Worm (Caenorhabditis elegans) whole organism, L2 larva: ENCODE results near the gene spin-3.
A peak's percentile ranks its signal among the peaks of the same experiment; 100 is the strongest.

Experiments
- C34F6.9 ChIP-seq: fragments of 150-350 bp; optimal IDR thresholded peaks from 2 replicates; lab custom pipeline; 2014; ENCODE audit warnings: missing biosample characterization, missing genetic modification characterization
- F13H6.1 ChIP-seq: sonication (generic microtip); optimal IDR thresholded peaks from 2 replicates; lab custom pipeline; 2016; ENCODE audit warnings: missing genetic modification characterization, missing compliant biosample characterization
- R02D3.7 ChIP-seq: fragments of 150-350 bp; optimal IDR thresholded peaks from 2 replicates; lab custom pipeline; 2014; ENCODE audit warnings: missing biosample characterization, missing genetic modification characterization
- Y55F3AM.14 ChIP-seq: fragments of 200-800 bp; sonication (Bioruptor generic); optimal IDR thresholded peaks from 2 replicates; lab custom pipeline; 2018; ENCODE audit warnings: mild to moderate bottlenecking, missing genetic modification characterization, missing compliant biosample characterization
- ZK546.5 ChIP-seq: sonication (generic microtip); optimal IDR thresholded peaks from 2 replicates; lab custom pipeline; 2017; ENCODE audit warnings: missing biosample characterization, missing genetic modification characterization
- alr-1 ChIP-seq: fragments of 150-350 bp; optimal IDR thresholded peaks from 2 replicates; lab custom pipeline; 2014; ENCODE audit warnings: missing biosample characterization, missing genetic modification characterization
- aly-2 ChIP-seq: fragments of 150-350 bp; optimal IDR thresholded peaks from 2 replicates; lab custom pipeline; 2014; ENCODE audit warnings: missing biosample characterization, missing genetic modification characterization
- ama-1 ChIP-seq: fragments of 150-350 bp; optimal IDR thresholded peaks from 2 replicates; lab custom pipeline; 2018; ENCODE audit warnings: inconsistent platforms
- blmp-1 ChIP-seq: sonication (generic microtip); optimal IDR thresholded peaks from 2 replicates; lab custom pipeline; 2017; ENCODE audit warnings: missing genetic modification characterization, mild to moderate bottlenecking, missing compliant biosample characterization, antibody characterized with exemption, moderate library complexity; ENCODE audit not compliant: insufficient read depth
- ceh-16 ChIP-seq: fragments of 150-350 bp; optimal IDR thresholded peaks from 2 replicates; lab custom pipeline; 2014; ENCODE audit warnings: missing biosample characterization, missing genetic modification characterization
- ceh-82 ChIP-seq: fragments of 150-350 bp; optimal IDR thresholded peaks from 2 replicates; lab custom pipeline; 2014; ENCODE audit warnings: missing biosample characterization, missing genetic modification characterization
- crh-2 ChIP-seq: sonication (generic microtip); optimal IDR thresholded peaks from 2 replicates; lab custom pipeline; 2017; ENCODE audit warnings: missing biosample characterization, missing genetic modification characterization
- dmd-4 ChIP-seq: sonication (generic microtip); optimal IDR thresholded peaks from 2 replicates; lab custom pipeline; 2017; ENCODE audit warnings: missing biosample characterization, missing genetic modification characterization
- egl-27 ChIP-seq: sonication (generic microtip); optimal IDR thresholded peaks from 3 replicates; lab custom pipeline; 2017; ENCODE audit warnings: missing biosample characterization, missing genetic modification reagents, missing genetic modification characterization
- elt-1 ChIP-seq: fragments of 150-350 bp; optimal IDR thresholded peaks from 2 replicates; lab custom pipeline; 2014; ENCODE audit warnings: missing biosample characterization, missing genetic modification characterization
- elt-3 ChIP-seq: sonication (generic microtip); optimal IDR thresholded peaks from 2 replicates; lab custom pipeline; 2017; ENCODE audit warnings: missing biosample characterization, missing genetic modification characterization
- fos-1 ChIP-seq: fragments of 150-350 bp; optimal IDR thresholded peaks from 2 replicates; lab custom pipeline; 2014; ENCODE audit warnings: missing biosample characterization, missing genetic modification characterization
- gmeb-1 ChIP-seq: fragments of 150-350 bp; optimal IDR thresholded peaks from 2 replicates; lab custom pipeline; 2014; ENCODE audit warnings: missing biosample characterization, missing genetic modification characterization
- lin-11 ChIP-seq: fragments of 150-350 bp; sonication (generic microtip); optimal IDR thresholded peaks from 2 replicates; lab custom pipeline; 2014; ENCODE audit warnings: missing biosample characterization, missing genetic modification characterization, inconsistent platforms, mixed read lengths
- lin-13 ChIP-seq: fragments of 150-350 bp; optimal IDR thresholded peaks from 2 replicates; lab custom pipeline; 2014; ENCODE audit warnings: missing biosample characterization, missing genetic modification reagents, missing genetic modification characterization
- lin-39 ChIP-seq: fragments of 150-350 bp; optimal IDR thresholded peaks from 2 replicates; lab custom pipeline; 2014; ENCODE audit warnings: missing biosample characterization, missing genetic modification reagents, missing genetic modification characterization
- lsy-2 ChIP-seq, 2 experiments: fragments of 150-350 bp in 1 of 2; sonication (generic microtip) in 1 of 2; optimal IDR thresholded peaks; 2 replicates each; lab custom pipeline; 2014 to 2017; ENCODE audit warnings: missing biosample characterization in 2 of 2, missing genetic modification characterization in 2 of 2
- mab-5 ChIP-seq: fragments of 150-350 bp; optimal IDR thresholded peaks from 2 replicates; lab custom pipeline; 2014; ENCODE audit warnings: missing biosample characterization, missing genetic modification characterization
- mbf-1 ChIP-seq: sonication (generic microtip); optimal IDR thresholded peaks from 2 replicates; lab custom pipeline; 2017; ENCODE audit warnings: missing biosample characterization, missing genetic modification characterization
- mdl-1 ChIP-seq, 2 experiments: fragments of 150-350 bp in 1 of 2; sonication (generic microtip) in 1 of 2; optimal IDR thresholded peaks; 2 replicates each; lab custom pipeline; 2017; ENCODE audit warnings: missing biosample characterization in 2 of 2, missing genetic modification characterization in 2 of 2
- nhr-10 ChIP-seq: sonication (generic microtip); optimal IDR thresholded peaks from 2 replicates; lab custom pipeline; 2017; ENCODE audit warnings: missing biosample characterization, missing genetic modification characterization
- nhr-11 ChIP-seq: fragments of 150-350 bp; optimal IDR thresholded peaks from 2 replicates; lab custom pipeline; 2014; ENCODE audit warnings: missing biosample characterization, missing genetic modification characterization
- nhr-12 ChIP-seq: fragments of 150-350 bp; optimal IDR thresholded peaks from 2 replicates; lab custom pipeline; 2014; ENCODE audit warnings: missing biosample characterization, missing genetic modification characterization
- nhr-129 ChIP-seq: fragments of 150-350 bp; optimal IDR thresholded peaks from 2 replicates; lab custom pipeline; 2014; ENCODE audit warnings: missing biosample characterization, missing genetic modification characterization
- nhr-21 ChIP-seq: fragments of 150-350 bp; optimal IDR thresholded peaks from 2 replicates; lab custom pipeline; 2014; ENCODE audit warnings: missing biosample characterization, missing genetic modification characterization
- nhr-23 ChIP-seq: fragments of 150-350 bp; optimal IDR thresholded peaks from 2 replicates; lab custom pipeline; 2014; ENCODE audit warnings: missing biosample characterization, missing genetic modification reagents, missing genetic modification characterization
- nhr-237 ChIP-seq: fragments of 150-350 bp; optimal IDR thresholded peaks from 2 replicates; lab custom pipeline; 2014; ENCODE audit warnings: missing biosample characterization, missing genetic modification characterization
- nhr-25 ChIP-seq: fragments of 150-350 bp; sonication (generic microtip); optimal IDR thresholded peaks from 3 replicates; lab custom pipeline; 2014; ENCODE audit warnings: missing biosample characterization, missing genetic modification characterization
- nhr-6 ChIP-seq: fragments of 150-350 bp; optimal IDR thresholded peaks from 2 replicates; lab custom pipeline; 2014; ENCODE audit warnings: missing biosample characterization, missing genetic modification characterization
- nhr-77 ChIP-seq: fragments of 150-350 bp; optimal IDR thresholded peaks from 2 replicates; lab custom pipeline; 2014; ENCODE audit warnings: missing biosample characterization, missing genetic modification characterization
- peb-1 ChIP-seq: fragments of 150-350 bp; optimal IDR thresholded peaks from 2 replicates; lab custom pipeline; 2014; ENCODE audit warnings: missing biosample characterization, missing genetic modification characterization
- sem-4 ChIP-seq: fragments of 150-350 bp; optimal IDR thresholded peaks from 2 replicates; lab custom pipeline; 2014; ENCODE audit warnings: missing biosample characterization, missing genetic modification reagents, missing genetic modification characterization
- skn-1 ChIP-seq: sonication (generic microtip); optimal IDR thresholded peaks from 2 replicates; lab custom pipeline; 2017; ENCODE audit warnings: missing biosample characterization, missing genetic modification characterization
- sma-3 ChIP-seq: sonication (generic microtip); optimal IDR thresholded peaks from 2 replicates; lab custom pipeline; 2016; ENCODE audit warnings: missing genetic modification reagents, missing genetic modification characterization, missing compliant biosample characterization
- sma-9 ChIP-seq, 2 experiments: fragments of 150-350 bp in 1 of 2; sonication (generic microtip) in 1 of 2; optimal IDR thresholded peaks; 2 replicates each; lab custom pipeline; 2014 to 2016; ENCODE audit warnings: missing genetic modification characterization in 2 of 2, mild to moderate bottlenecking in 1 of 2, missing biosample characterization in 1 of 2, missing compliant biosample characterization in 1 of 2, missing genetic modification reagents in 1 of 2, moderate library complexity in 1 of 2
- snpc-4 ChIP-seq: fragments of 150-350 bp; optimal IDR thresholded peaks from 2 replicates; lab custom pipeline; 2014; ENCODE audit warnings: missing biosample characterization, missing genetic modification characterization
- unc-39 ChIP-seq: fragments of 150-350 bp; optimal IDR thresholded peaks from 2 replicates; lab custom pipeline; 2014; ENCODE audit warnings: missing biosample characterization, missing genetic modification characterization
- unc-55 ChIP-seq: fragments of 150-350 bp; sonication (generic microtip); optimal IDR thresholded peaks from 3 replicates; lab custom pipeline; 2014; ENCODE audit warnings: missing biosample characterization, missing genetic modification reagents, missing genetic modification characterization
- unc-62 ChIP-seq: fragments of 150-350 bp; optimal IDR thresholded peaks from 2 replicates; lab custom pipeline; 2014; ENCODE audit warnings: missing biosample characterization, missing genetic modification reagents, missing genetic modification characterization
- zag-1 ChIP-seq: fragments of 150-350 bp; optimal IDR thresholded peaks from 2 replicates; lab custom pipeline; 2014; ENCODE audit warnings: missing biosample characterization, missing genetic modification characterization
- ztf-1 ChIP-seq: fragments of 200-800 bp; sonication (Bioruptor generic); conservative IDR thresholded peaks from 2 replicates; pipeline ENCODE4 v1.3.6; 2022; ENCODE audit warnings: missing genetic modification characterization, missing compliant biosample characterization
- ztf-11 ChIP-seq: sonication (generic microtip); optimal IDR thresholded peaks from 2 replicates; lab custom pipeline; 2017; ENCODE audit warnings: missing biosample characterization, missing genetic modification characterization
- ztf-4 ChIP-seq: fragments of 150-350 bp; optimal IDR thresholded peaks from 2 replicates; lab custom pipeline; 2014; ENCODE audit warnings: missing biosample characterization, missing genetic modification characterization

spin-3 gene

DNA sequence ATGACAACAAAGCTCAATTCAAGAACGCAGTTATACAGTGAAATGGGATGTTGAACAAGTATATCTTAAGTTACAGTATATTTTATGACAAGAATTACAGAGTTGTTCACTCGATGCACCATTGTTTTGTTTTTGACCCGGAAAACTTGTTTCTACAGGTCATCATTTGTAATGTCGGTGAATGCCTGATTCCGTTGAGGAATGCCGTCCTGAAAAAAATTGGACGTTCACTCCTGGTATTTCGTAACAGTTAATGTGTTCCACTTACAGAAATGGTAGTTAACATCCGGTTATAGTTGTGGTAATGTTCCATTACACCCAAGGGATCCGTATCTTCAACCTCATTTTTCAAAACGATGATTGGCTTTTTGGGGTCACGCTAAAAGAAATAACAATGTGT is 13.7 kb upstream of the spin-3 start:
- TF ChIP-seq sma-9 (GFP tag; optimal IDR thresholded peaks at IDR 0.05; lab: Kevin White, UChicago), result peak; percentile 13
- no peak for TF ChIP-seq sma-9 (tag; optimal IDR thresholded peaks at IDR 0.05; lab: Kevin White, UChicago)
- TF ChIP-seq zag-1, result no peak
- no peak for TF ChIP-seq lin-39 (tag; lab: Kevin White, UChicago)
- TF ChIP-seq, all 48 proteins: peak for 1

ce11 chrX:13119900-13120299 is 10.1 kb upstream of the spin-3 start:
- peak; percentile 64 for TF ChIP-seq ceh-16 (tag; lab: Kevin White, UChicago)
- peak; percentile 23 for TF ChIP-seq nhr-129 (tag; lab: Kevin White, UChicago)
- peak; percentile 3 for TF ChIP-seq fos-1 (tag; lab: Kevin White, UChicago)
- no peak for TF ChIP-seq unc-62 (GFP tag; lab: Kevin White, UChicago)
- no peak for TF ChIP-seq alr-1 (tag; lab: Kevin White, UChicago)
- peak; percentile 12 for TF ChIP-seq nhr-21
- TF ChIP-seq egl-27 (tag; lab: Kevin White, UChicago), result peak; percentile 40
- TF ChIP-seq sma-9 (GFP tag; optimal IDR thresholded peaks at IDR 0.05; lab: Kevin White, UChicago), result peak; percentile 75
- TF ChIP-seq sma-9 (tag; optimal IDR thresholded peaks at IDR 0.05; lab: Kevin White, UChicago), result no peak

ce11 chrX:13121104-13121503 is 8.9 kb upstream of the spin-3 start:
- TF ChIP-seq sem-4 (tag; lab: Kevin White, UChicago) (peak; percentile 53), egl-27 (tag; lab: Kevin White, UChicago) (no peak), nhr-23 (no peak), mab-5 (tag; lab: Kevin White, UChicago) (no peak), sma-9 (GFP tag; optimal IDR thresholded peaks at IDR 0.05; lab: Kevin White, UChicago) (peak; percentile 40), sma-9 (tag; optimal IDR thresholded peaks at IDR 0.05; lab: Kevin White, UChicago) (no peak), mdl-1 (tag; optimal IDR thresholded peaks at IDR 0.05; lab: Kevin White, UChicago) (no peak), lin-11 (peak; percentile 58), alr-1 (tag; lab: Kevin White, UChicago) (no peak), skn-1 (no peak), nhr-25 (tag; lab: Kevin White, UChicago) (peak; percentile 10), unc-39 (tag; lab: Kevin White, UChicago) (no peak), sma-3 (GFP tag; lab: Kevin White, UChicago) (peak; percentile 70), elt-1 (tag; lab: Kevin White, UChicago) (no peak), nhr-237 (tag; lab: Kevin White, UChicago) (no peak), zag-1 (no peak), gmeb-1 (tag; lab: Kevin White, UChicago) (peak; percentile 55), ztf-11 (no peak), mbf-1 (no peak), unc-55 (GFP tag; lab: Kevin White, UChicago) (peak; percentile 74), elt-3 (tag; lab: Kevin White, UChicago) (no peak), unc-62 (GFP tag; lab: Kevin White, UChicago) (no peak), lin-13 (GFP tag; lab: Kevin White, UChicago) (peak; percentile 65), blmp-1 (tag; lab: Kevin White, UChicago) (peak; percentile 6), ceh-16 (tag; lab: Kevin White, UChicago) (peak; percentile 19), ZK546.5 (tag; lab: Kevin White, UChicago) (no peak), nhr-11 (tag; lab: Kevin White, UChicago) (no peak), crh-2 (tag; lab: Kevin White, UChicago) (peak; percentile 90), ztf-4 (tag; lab: Kevin White, UChicago) (peak; percentile 26), nhr-10 (tag; lab: Kevin White, UChicago) (no peak), nhr-6 (no peak), nhr-21 (peak; percentile 2), nhr-77 (tag; lab: Kevin White, UChicago) (no peak), Y55F3AM.14 (GFP tag; lab: Kevin White, UChicago) (peak; percentile 86), peb-1 (no peak), aly-2 (no peak), dmd-4 (tag; lab: Kevin White, UChicago) (no peak), ztf-1 (no peak), C34F6.9 (tag; lab: Kevin White, UChicago) (peak; percentile 26), ama-1 (no peak), ceh-82 (no peak), fos-1 (tag; lab: Kevin White, UChicago) (peak; percentile 36), lsy-2 (tag; optimal IDR thresholded peaks at IDR 0.05; lab: Kevin White, UChicago) (peak in 1 of 2 experiments; percentile 32), snpc-4 (tag; lab: Kevin White, UChicago) (no peak), F13H6.1 (peak; percentile 82), nhr-12 (tag; lab: Kevin White, UChicago) (no peak), nhr-129 (tag; lab: Kevin White, UChicago) (peak; percentile 67), R02D3.7 (tag; lab: Kevin White, UChicago) (no peak), lin-39 (tag; lab: Kevin White, UChicago) (no peak)
